Fruit fly (Drosophila melanogaster) whole organism, embryonic: ENCODE results near the gene Hip14.
A peak's percentile ranks its signal among the peaks of the same experiment; 100 is the strongest.

ENCODE experiments used
- BtbVII ChIP-seq: fragments of 200-800 bp; sonication (Bioruptor generic); optimal IDR thresholded peaks from 3 replicates; lab custom pipeline; 2017; ENCODE audit warnings: missing biosample characterization, mild to moderate bottlenecking, missing genetic modification characterization
- CG10267 ChIP-seq: fragments of 200-800 bp; sonication (Bioruptor generic); optimal IDR thresholded peaks from 2 replicates; lab custom pipeline; 2018; ENCODE audit warnings: missing biosample characterization, mild to moderate bottlenecking, missing genetic modification characterization, moderate library complexity
- CG10274 ChIP-seq: fragments of 200-800 bp; sonication (Bioruptor generic); optimal IDR thresholded peaks from 3 replicates; lab custom pipeline; 2017; ENCODE audit warnings: missing biosample characterization, mild to moderate bottlenecking, missing genetic modification characterization
- CG12155 ChIP-seq: fragments of 200-800 bp; sonication (Bioruptor generic); optimal IDR thresholded peaks from 3 replicates; lab custom pipeline; 2016; ENCODE audit warnings: missing biosample characterization, missing genetic modification characterization
- CG12219 ChIP-seq: fragments of 200-800 bp; sonication (Bioruptor generic); optimal IDR thresholded peaks from 3 replicates; lab custom pipeline; 2018; ENCODE audit warnings: missing biosample characterization, mild to moderate bottlenecking, missing genetic modification characterization
- CG13296 ChIP-seq: fragments of 200-800 bp; sonication (Bioruptor generic); optimal IDR thresholded peaks from 3 replicates; lab custom pipeline; 2018; ENCODE audit warnings: missing biosample characterization, mild to moderate bottlenecking, missing genetic modification characterization
- CG14860 ChIP-seq: fragments of 200-800 bp; sonication (Bioruptor generic); IDR thresholded peaks from 3 replicates; pipeline ENCODE4 v1.3.6; 2022; ENCODE audit warnings: missing biosample characterization, missing genetic modification characterization; ENCODE audit not compliant: partially characterized antibody
- CG15269 ChIP-seq: fragments of 200-800 bp; sonication (Bioruptor generic); optimal IDR thresholded peaks from 2 replicates; lab custom pipeline; 2018; ENCODE audit warnings: missing biosample characterization, mild to moderate bottlenecking, missing genetic modification characterization, moderate library complexity
- CG17186 ChIP-seq: fragments of 200-800 bp; sonication (Bioruptor generic); optimal IDR thresholded peaks from 3 replicates; lab custom pipeline; 2017; ENCODE audit warnings: missing biosample characterization, missing genetic modification reagents, missing genetic modification characterization
- CG17359 ChIP-seq: fragments of 200-800 bp; sonication (Bioruptor generic); optimal IDR thresholded peaks from 3 replicates; lab custom pipeline; 2018; ENCODE audit warnings: missing biosample characterization, mild to moderate bottlenecking, missing genetic modification characterization, moderate library complexity
- CG17361 ChIP-seq: fragments of 200-800 bp; sonication (Bioruptor generic); IDR thresholded peaks from 3 replicates; pipeline ENCODE4 v1.3.6; 2022; ENCODE audit warnings: missing biosample characterization, missing genetic modification characterization
- CG2129 ChIP-seq: fragments of 200-800 bp; sonication (Bioruptor generic); IDR thresholded peaks from 2 replicates; pipeline ENCODE4 v1.3.6; 2022; ENCODE audit warnings: missing biosample characterization, missing genetic modification characterization; ENCODE audit not compliant: partially characterized antibody
- CG2712 ChIP-seq: fragments of 200-800 bp; optimal IDR thresholded peaks from 3 replicates; lab custom pipeline; 2019; ENCODE audit warnings: missing biosample characterization, mild to moderate bottlenecking, missing genetic modification characterization, moderate library complexity
- CG2875 ChIP-seq: fragments of 200-800 bp; sonication (Bioruptor generic); optimal IDR thresholded peaks from 2 replicates; lab custom pipeline; 2017; ENCODE audit warnings: missing biosample characterization, mild to moderate bottlenecking, missing genetic modification characterization, missing genetic modification reagents
- CG3065 ChIP-seq: fragments of 200-800 bp; sonication (Bioruptor generic); optimal IDR thresholded peaks from 2 replicates; lab custom pipeline; 2016; ENCODE audit warnings: missing biosample characterization, missing genetic modification characterization
- CG33557 ChIP-seq: fragments of 200-800 bp; sonication (Bioruptor generic); optimal IDR thresholded peaks from 2 replicates; lab custom pipeline; 2019; ENCODE audit warnings: missing biosample characterization, mild to moderate bottlenecking, missing genetic modification characterization, moderate library complexity
- CG42726 ChIP-seq: fragments of 200-800 bp; sonication (Bioruptor generic); IDR thresholded peaks from 2 replicates; pipeline ENCODE4 v1.3.6; 2022; ENCODE audit warnings: missing biosample characterization, missing genetic modification characterization; ENCODE audit not compliant: partially characterized antibody
- CG4360 ChIP-seq: fragments of 200-800 bp; sonication (Bioruptor generic); IDR thresholded peaks from 2 replicates; pipeline ENCODE4 v1.3.6; 2022; ENCODE audit warnings: missing biosample characterization, missing genetic modification characterization
- CG6689 ChIP-seq: fragments of 200-800 bp; sonication (Bioruptor generic); IDR thresholded peaks from 2 replicates; pipeline ENCODE4 v1.3.6; 2022; ENCODE audit warnings: missing biosample characterization, missing genetic modification characterization
- CG7987 ChIP-seq: fragments of 200-800 bp; sonication (Bioruptor generic); optimal IDR thresholded peaks from 2 replicates; lab custom pipeline; 2018; ENCODE audit warnings: missing biosample characterization, mild to moderate bottlenecking, missing genetic modification characterization, moderate library complexity
- CG8944 ChIP-seq: fragments of 200-800 bp; sonication (Bioruptor generic); optimal IDR thresholded peaks from 3 replicates; lab custom pipeline; 2016; ENCODE audit warnings: missing biosample characterization, missing genetic modification characterization
- D19A ChIP-seq: fragments of 200-800 bp; optimal IDR thresholded peaks from 3 replicates; lab custom pipeline; 2019; ENCODE audit warnings: missing biosample characterization, mild to moderate bottlenecking, missing genetic modification characterization, moderate library complexity
- D19B ChIP-seq: fragments of 200-800 bp; sonication (Bioruptor generic); optimal IDR thresholded peaks from 2 replicates; lab custom pipeline; 2017; ENCODE audit warnings: missing biosample characterization, mild to moderate bottlenecking, missing genetic modification characterization
- Deaf1 ChIP-seq: fragments of 200-800 bp; optimal IDR thresholded peaks from 3 replicates; lab custom pipeline; 2019; ENCODE audit warnings: missing biosample characterization, mild to moderate bottlenecking, missing genetic modification characterization, moderate library complexity
- H2.0 ChIP-seq: fragments of 200-800 bp; sonication (Bioruptor generic); IDR thresholded peaks from 2 replicates; pipeline ENCODE4 v1.3.6; 2022; ENCODE audit warnings: missing biosample characterization, missing genetic modification characterization
- HmgD ChIP-seq: fragments of 200-800 bp; sonication (Bioruptor generic); optimal IDR thresholded peaks from 3 replicates; lab custom pipeline; 2016; ENCODE audit warnings: missing biosample characterization, missing genetic modification characterization
- Hr51 ChIP-seq, 2 experiments: fragments of 200-800 bp; sonication (Bioruptor generic); optimal IDR thresholded peaks; 2 replicates in 1 of 2; 3 replicates in 1 of 2; lab custom pipeline; 2016 to 2018; ENCODE audit warnings: missing biosample characterization in 2 of 2, missing genetic modification characterization in 2 of 2, mild to moderate bottlenecking in 1 of 2, moderate library complexity in 1 of 2
- Kr ChIP-seq: fragments of 200-800 bp; sonication (Bioruptor generic); optimal IDR thresholded peaks from 2 replicates; lab custom pipeline; 2017; ENCODE audit warnings: missing biosample characterization, mild to moderate bottlenecking, missing genetic modification characterization
- Lpt ChIP-seq: fragments of >200 bp; optimal IDR thresholded peaks from 2 replicates; lab custom pipeline; 2018; ENCODE audit warnings: missing biosample characterization, missing genetic modification characterization
- NK7.1 ChIP-seq: fragments of 200-800 bp; sonication (Bioruptor generic); optimal IDR thresholded peaks from 3 replicates; lab custom pipeline; 2016; ENCODE audit warnings: missing biosample characterization, missing genetic modification characterization
- Poxn ChIP-seq: fragments of 200-800 bp; sonication (Bioruptor generic); IDR thresholded peaks from 2 replicates; pipeline ENCODE4 v1.3.6; 2022; ENCODE audit warnings: missing biosample characterization, missing genetic modification characterization
- Trl ChIP-seq, 3 experiments: fragments of >200 bp in 2 of 3; fragments of 200-800 bp in 1 of 3; sonication (Bioruptor generic) in 1 of 3; optimal IDR thresholded peaks; 2 replicates in 1 of 3; 3 replicates in 2 of 3; lab custom pipeline; 2016 to 2017; ENCODE audit warnings: missing biosample characterization in 1 of 3, missing genetic modification characterization in 1 of 3
- Xbp1 ChIP-seq: fragments of 200-800 bp; sonication (Bioruptor generic); optimal IDR thresholded peaks from 3 replicates; lab custom pipeline; 2016; ENCODE audit warnings: missing biosample characterization, mild to moderate bottlenecking, missing genetic modification characterization
- ato ChIP-seq: fragments of 200-800 bp; sonication (Bioruptor generic); IDR thresholded peaks from 2 replicates; pipeline ENCODE4 v1.3.6; 2022; ENCODE audit warnings: missing biosample characterization, missing genetic modification characterization; ENCODE audit not compliant: partially characterized antibody
- bcd ChIP-seq: fragments of 200-800 bp; sonication (Bioruptor generic); optimal IDR thresholded peaks from 2 replicates; lab custom pipeline; 2017; ENCODE audit warnings: missing biosample characterization, mild to moderate bottlenecking, missing genetic modification characterization
- gce ChIP-seq: fragments of 200-800 bp; sonication (Bioruptor generic); IDR thresholded peaks from 3 replicates; pipeline ENCODE4 v1.3.6; 2022; ENCODE audit warnings: missing biosample characterization, missing genetic modification characterization
- gem ChIP-seq: fragments of 200-800 bp; sonication (Bioruptor generic); optimal IDR thresholded peaks from 2 replicates; lab custom pipeline; 2019; ENCODE audit warnings: missing biosample characterization, mild to moderate bottlenecking, missing genetic modification characterization, moderate library complexity
- gfzf ChIP-seq: fragments of 200-800 bp; sonication (Bioruptor generic); optimal IDR thresholded peaks from 2 replicates; lab custom pipeline; 2016; ENCODE audit warnings: missing biosample characterization, mild to moderate bottlenecking, missing genetic modification characterization, moderate library complexity
- gsb-n ChIP-seq: fragments of 200-800 bp; sonication (Bioruptor generic); optimal IDR thresholded peaks from 3 replicates; lab custom pipeline; 2018; ENCODE audit warnings: missing biosample characterization, mild to moderate bottlenecking, missing genetic modification characterization
- jumu ChIP-seq: fragments of 200-800 bp; sonication (Bioruptor generic); optimal IDR thresholded peaks from 3 replicates; lab custom pipeline; 2016; ENCODE audit warnings: missing biosample characterization, missing genetic modification characterization
- ranshi ChIP-seq: fragments of 200-800 bp; sonication (Bioruptor generic); IDR thresholded peaks from 2 replicates; pipeline ENCODE4 v1.3.6; 2022; ENCODE audit warnings: missing biosample characterization, missing genetic modification characterization
- rib ChIP-seq: fragments of 200-800 bp; sonication (Bioruptor generic); IDR thresholded peaks from 2 replicates; pipeline ENCODE4 v1.3.6; 2022; ENCODE audit warnings: missing biosample characterization, missing genetic modification characterization
- run ChIP-seq: fragments of 200-800 bp; sonication (Bioruptor generic); optimal IDR thresholded peaks from 3 replicates; lab custom pipeline; 2018; ENCODE audit warnings: missing biosample characterization, mild to moderate bottlenecking, missing genetic modification characterization
- sens ChIP-seq: fragments of 200-800 bp; sonication (Bioruptor generic); peaks from one replicate; lab custom pipeline; 2016; ENCODE audit warnings: missing biosample characterization, missing genetic modification characterization
- sens-2 ChIP-seq: fragments of 200-800 bp; sonication (Bioruptor generic); IDR thresholded peaks from 2 replicates; pipeline ENCODE4 v1.3.6; 2022; ENCODE audit warnings: missing biosample characterization, missing genetic modification characterization
- sob ChIP-seq: fragments of 200-800 bp; sonication (Bioruptor generic); IDR thresholded peaks from 2 replicates; pipeline ENCODE4 v1.3.6; 2022; ENCODE audit warnings: missing biosample characterization, missing genetic modification characterization
- ttk ChIP-seq: fragments of 200-800 bp; sonication (Bioruptor generic); IDR thresholded peaks from 2 replicates; pipeline ENCODE4 v2.1.2; 2022; ENCODE audit warnings: missing biosample characterization, missing genetic modification characterization
- wor ChIP-seq: fragments of 200-800 bp; sonication (Bioruptor generic); IDR thresholded peaks from 2 replicates; pipeline ENCODE4 v1.3.6; 2022; ENCODE audit warnings: missing biosample characterization, missing genetic modification characterization

Hip14 gene

dm6 chr3L:16011319-16012210 lies 23.5 kb downstream of the Hip14 start, which contains the start of gene mib1 (continued):
- TF ChIP-seq Kr (GFP tag; lab: Kevin White, UChicago) (peak; percentile 18), gem (tag; lab: Kevin White, UChicago) (peak; percentile 24), CG33557 (GFP tag; lab: Kevin White, UChicago) (peak; percentile 12), Lpt (GFP tag; lab: Kevin White, UChicago) (no peak), gce (GFP tag; lab: Robert Waterston, UW) (0 out of 3 replicates have a peak, but pooled peaks have one; percentile 8), bcd (GFP tag; lab: Kevin White, UChicago) (peak; percentile 52), ttk (no peak), D19B (GFP tag; lab: Kevin White, UChicago) (no peak), Deaf1 (tag; lab: Kevin White, UChicago) (peak; percentile 13), CG12155 (no peak), CG4360 (0 out of 2 replicates have a peak, but pooled peaks have one; percentile 30), CG7987 (peak; percentile 75), gsb-n (tag; lab: Kevin White, UChicago) (peak; percentile 55), CG14860 (peak; percentile 71; the same call in 2 of the 3 replicates), CG6689 (GFP tag; lab: Robert Waterston, UW) (no peak), Poxn (GFP tag; lab: Robert Waterston, UW) (no peak), Hr51 (GFP tag; optimal IDR thresholded peaks at IDR 0.05; lab: Kevin White, UChicago) (peak in 1 of 2 experiments; percentile 5), sens (GFP tag; lab: Kevin White, UChicago) (peak; percentile 82), CG2875 (no peak), CG17359 (no peak), BtbVII (GFP tag; lab: Kevin White, UChicago) (no peak), CG3065 (no peak), CG15269 (tag; lab: Kevin White, UChicago) (no peak), sob (GFP tag; lab: Robert Waterston, UW) (peak; percentile 65; the same call in 1 of the 2 replicates), run (tag; lab: Kevin White, UChicago) (no peak), ranshi (GFP tag; lab: Robert Waterston, UW) (no peak; the same call in 1 of the 2 replicates), D19A (no peak), jumu (GFP tag; lab: Kevin White, UChicago) (no peak), CG17361 (GFP tag; lab: Robert Waterston, UW) (peak; percentile 49; the same call in 2 of the 3 replicates), CG12219 (no peak), HmgD (GFP tag; lab: Kevin White, UChicago) (peak; percentile 59), CG17186 (GFP tag; lab: Kevin White, UChicago) (peak; percentile 91), Xbp1 (peak; percentile 21), CG10267 (tag; lab: Kevin White, UChicago) (peak; percentile 79), NK7.1 (GFP tag; lab: Kevin White, UChicago) (no peak), CG10274 (GFP tag; lab: Kevin White, UChicago) (no peak), Trl (optimal IDR thresholded peaks at IDR 0.05; lab: Kevin White, UChicago) (no peak), Trl (GFP tag; optimal IDR thresholded peaks at IDR 0.05; lab: Kevin White, UChicago) (no peak), H2.0 (GFP tag; lab: Robert Waterston, UW) (no peak), gfzf (GFP tag; lab: Kevin White, UChicago) (peak; percentile 97), CG2129 (GFP tag; lab: Robert Waterston, UW) (peak; percentile 63), ato (GFP tag; lab: Robert Waterston, UW) (peak; percentile 93), wor (GFP tag; lab: Robert Waterston, UW) (no peak), CG2712 (peak; percentile 59), CG13296 (GFP tag; lab: Kevin White, UChicago) (peak; percentile 45), CG42726 (peak; percentile 94), CG8944 (no peak), sens-2 (GFP tag; lab: Robert Waterston, UW) (no peak), rib (GFP tag; lab: Robert Waterston, UW) (0 out of 2 replicates have a peak, but pooled peaks have one; percentile 16)
